Fruit fly (Drosophila melanogaster) whole organism, adult: ENCODE data around the gene Gr64f.

ENCODE experiments used
- CG11617 ChIP-seq: fragments of 200-800 bp; sonication (Bioruptor generic); optimal IDR thresholded peaks from 2 replicates; lab custom pipeline; 2017; ENCODE audit warnings: mild to moderate bottlenecking, missing biosample characterization, missing genetic modification reagents, missing genetic modification characterization
- CG12768 ChIP-seq: fragments of 200-800 bp; sonication (Bioruptor generic); optimal IDR thresholded peaks from 2 replicates; lab custom pipeline; 2017; ENCODE audit warnings: missing biosample characterization, missing genetic modification characterization, mild to moderate bottlenecking, moderate library complexity, missing genetic modification reagents
- CG14711 ChIP-seq: fragments of 200-800 bp; sonication (Bioruptor generic); optimal IDR thresholded peaks from 2 replicates; lab custom pipeline; 2018; ENCODE audit warnings: missing biosample characterization, mild to moderate bottlenecking, missing genetic modification characterization, moderate library complexity
- CG1620 ChIP-seq: fragments of 200-800 bp; sonication (Bioruptor generic); optimal IDR thresholded peaks from 2 replicates; lab custom pipeline; 2016; ENCODE audit warnings: missing biosample characterization, missing genetic modification characterization
- CG33017 ChIP-seq: fragments of 200-800 bp; sonication (Bioruptor generic); optimal IDR thresholded peaks from 2 replicates; lab custom pipeline; 2018; ENCODE audit warnings: missing biosample characterization, mild to moderate bottlenecking, missing genetic modification characterization, moderate library complexity
- CG5204 ChIP-seq: fragments of 200-800 bp; sonication (Bioruptor generic); optimal IDR thresholded peaks from 2 replicates; lab custom pipeline; 2016; ENCODE audit warnings: missing biosample characterization, missing genetic modification characterization
- CG7045 ChIP-seq: fragments of 200-800 bp; sonication (Bioruptor generic); optimal IDR thresholded peaks from 2 replicates; lab custom pipeline; 2017; ENCODE audit warnings: missing biosample characterization, mild to moderate bottlenecking, missing genetic modification characterization
- CG7101 ChIP-seq: fragments of 200-800 bp; sonication (Bioruptor generic); optimal IDR thresholded peaks from 2 replicates; lab custom pipeline; 2018; ENCODE audit warnings: missing biosample characterization, mild to moderate bottlenecking, missing genetic modification characterization, moderate library complexity
- Clk ChIP-seq: fragments of 200-800 bp; sonication (Bioruptor generic); optimal IDR thresholded peaks from 2 replicates; lab custom pipeline; 2017; ENCODE audit warnings: missing biosample characterization, missing genetic modification characterization
- Crg-1 ChIP-seq: fragments of 200-800 bp; sonication (Bioruptor generic); optimal IDR thresholded peaks from 2 replicates; lab custom pipeline; 2016; ENCODE audit warnings: missing biosample characterization, missing genetic modification characterization
- Hr96 ChIP-seq: fragments of 200-800 bp; sonication (Bioruptor generic); optimal IDR thresholded peaks from 2 replicates; lab custom pipeline; 2016; ENCODE audit warnings: missing biosample characterization, missing genetic modification characterization
- Mnt ChIP-seq: fragments of 200-800 bp; sonication (Bioruptor generic); optimal IDR thresholded peaks from 2 replicates; lab custom pipeline; 2016; ENCODE audit warnings: missing biosample characterization, mild to moderate bottlenecking, missing genetic modification characterization
- bab1 ChIP-seq: fragments of 200-800 bp; sonication (Bioruptor generic); optimal IDR thresholded peaks from 3 replicates; lab custom pipeline; 2019; ENCODE audit warnings: missing biosample characterization, mild to moderate bottlenecking, missing genetic modification characterization, moderate library complexity
- cic ChIP-seq: fragments of 200-800 bp; sonication (Bioruptor generic); optimal IDR thresholded peaks from 2 replicates; lab custom pipeline; 2017; ENCODE audit warnings: missing biosample characterization, mild to moderate bottlenecking, missing genetic modification characterization, moderate library complexity
- cnc ChIP-seq, 2 experiments: fragments of >200 bp; optimal IDR thresholded peaks; 2 replicates each; lab custom pipeline; 2017
- kay ChIP-seq: fragments of 200-800 bp; sonication (Bioruptor generic); peaks from one replicate; lab custom pipeline; 2016; ENCODE audit warnings: missing biosample characterization, missing genetic modification characterization, borderline replicate concordance
- ovo ChIP-seq: fragments of 200-800 bp; sonication (Bioruptor generic); optimal IDR thresholded peaks from 2 replicates; lab custom pipeline; 2016; ENCODE audit warnings: missing biosample characterization, missing genetic modification characterization
- pad ChIP-seq: fragments of 200-800 bp; sonication (Bioruptor generic); optimal IDR thresholded peaks from 3 replicates; lab custom pipeline; 2017; ENCODE audit warnings: missing biosample characterization, missing genetic modification characterization, mild to moderate bottlenecking, moderate library complexity, missing genetic modification reagents
- tj ChIP-seq: fragments of 200-800 bp; sonication (Bioruptor generic); optimal IDR thresholded peaks from 3 replicates; lab custom pipeline; 2017; ENCODE audit warnings: missing biosample characterization, mild to moderate bottlenecking, missing genetic modification characterization, moderate library complexity
- toe ChIP-seq: fragments of 200-800 bp; sonication (Bioruptor generic); optimal IDR thresholded peaks from 2 replicates; lab custom pipeline; 2016; ENCODE audit warnings: missing biosample characterization, missing genetic modification characterization

The Gr64f gene

dm6 chr3L:4028305-4028704 lies 7.3 kb upstream of the Gr64f start, which contains the start of the genes Gr64b and Gr64c:
Gene Gr64b (plus strand): TSS chr3L:4028605.
Gene Gr64c (plus strand): TSS chr3L:4028605.
- TF ChIP-seq Hr96 (GFP tag; lab: Kevin White, UChicago) (no peak), ovo (no peak), cnc (optimal IDR thresholded peaks at IDR 0.05; lab: Kevin White, UChicago) (no peak), CG5204 (GFP tag; lab: Kevin White, UChicago) (no peak), Crg-1 (GFP tag; lab: Kevin White, UChicago) (no peak), Clk (GFP tag; lab: Kevin White, UChicago) (no peak), CG33017 (tag; lab: Kevin White, UChicago) (no peak), CG14711 (tag; lab: Kevin White, UChicago) (no peak), kay (no peak), bab1 (GFP tag; lab: Kevin White, UChicago) (no peak), toe (GFP tag; lab: Kevin White, UChicago) (no peak), tj (GFP tag; lab: Kevin White, UChicago) (no peak), CG11617 (GFP tag; lab: Kevin White, UChicago) (no peak)

dm6 chr3L:4031762-4032161 lies 3.8 kb upstream of the Gr64f start, which contains the start of the genes Gr64d and Gr64e:
Gene Gr64d (plus strand): TSS chr3L:4032062.
Gene Gr64e (plus strand): TSS chr3L:4032141.
- no peak for TF ChIP-seq CG1620 (GFP tag; lab: Kevin White, UChicago)
- TF ChIP-seq toe (GFP tag; lab: Kevin White, UChicago) = no peak
- TF ChIP-seq bab1 (GFP tag; lab: Kevin White, UChicago) = no peak
- no peak for TF ChIP-seq Hr96 (GFP tag; lab: Kevin White, UChicago)
- no peak for TF ChIP-seq pad (GFP tag; lab: Kevin White, UChicago)
- no peak for TF ChIP-seq CG14711 (tag; lab: Kevin White, UChicago)

dm6 chr3L:4040247-4040925 lies 4.8 kb downstream of the Gr64f start, which contains the start of the genes CG11593 and Rcd5:
Gene CG11593 (minus strand): TSS chr3L:4040482.
Gene Rcd5 (plus strand): TSS chr3L:4040529.
- TF ChIP-seq Mnt (GFP tag; lab: Kevin White, UChicago) = peak; percentile 59
- peak; percentile 67 for TF ChIP-seq Crg-1 (GFP tag; lab: Kevin White, UChicago)
- TF ChIP-seq bab1 (GFP tag; lab: Kevin White, UChicago) = no peak
- TF ChIP-seq pad (GFP tag; lab: Kevin White, UChicago) = peak; percentile 58
- peak; percentile 19 for TF ChIP-seq Hr96 (GFP tag; lab: Kevin White, UChicago)
- TF ChIP-seq CG11617 (GFP tag; lab: Kevin White, UChicago) = peak; percentile 68
- TF ChIP-seq cic (GFP tag; lab: Kevin White, UChicago) = no peak
- TF ChIP-seq kay = peak; percentile 90
- peak; percentile 62 for TF ChIP-seq CG5204 (GFP tag; lab: Kevin White, UChicago)
- peak; percentile 23 for TF ChIP-seq tj (GFP tag; lab: Kevin White, UChicago)
- TF ChIP-seq CG7045 = peak; percentile 67
- peak; percentile 84 for TF ChIP-seq CG14711 (tag; lab: Kevin White, UChicago)
- TF ChIP-seq Clk (GFP tag; lab: Kevin White, UChicago) = peak; percentile 64
- peak; percentile 62 for TF ChIP-seq ovo
- peak; percentile 29 for TF ChIP-seq CG1620 (GFP tag; lab: Kevin White, UChicago)
- TF ChIP-seq toe (GFP tag; lab: Kevin White, UChicago) = peak; percentile 74
- TF ChIP-seq CG33017 (tag; lab: Kevin White, UChicago) = peak; percentile 51
- TF ChIP-seq cnc (optimal IDR thresholded peaks at IDR 0.05; lab: Kevin White, UChicago) = no peak
- peak; percentile 76 for TF ChIP-seq CG7101 (tag; lab: Kevin White, UChicago)
- TF ChIP-seq CG12768 = peak; percentile 50

- TF ChIP-seq CG5204 (GFP tag; lab: Kevin White, UChicago) (peak; percentile 36), kay (no peak)
These were observed 8.9 kb downstream of the Gr64f start for dm6 chr3L:4044497-4044896.

- no peak for TF ChIP-seq CG11617 (GFP tag; lab: Kevin White, UChicago)
- peak; percentile 14 for TF ChIP-seq tj (GFP tag; lab: Kevin White, UChicago)
These were observed 10.7 kb downstream of the Gr64f start, which contains the start of gene CG1136 for dm6 chr3L:4046289-4046688. Gene CG1136 (plus strand): TSS chr3L:4046596.

dm6 chr3L:4047635-4048034 lies 12.0 kb downstream of the Gr64f start, which contains the start of gene Dpy-30L2:
Gene Dpy-30L2 (minus strand): TSS chr3L:4047735.
- TF ChIP-seq cnc (optimal IDR thresholded peaks at IDR 0.05; lab: Kevin White, UChicago) (no peak), Mnt (GFP tag; lab: Kevin White, UChicago) (no peak), cic (GFP tag; lab: Kevin White, UChicago) (no peak), kay (no peak)

- TF ChIP-seq CG5204 (GFP tag; lab: Kevin White, UChicago) (no peak), CG7101 (tag; lab: Kevin White, UChicago) (no peak)
These were observed 13.5 kb downstream of the Gr64f start for dm6 chr3L:4049082-4049481.
